Worm (Caenorhabditis elegans) whole organism, early embryonic: ENCODE data around the gene Y53C12A.10.
A peak's percentile ranks its signal among the peaks of the same experiment; 100 is the strongest.
"Not testable (repeated sequence)": the region's sequence is repeated elsewhere in the genome, so short reads cannot be mapped to it uniquely, and the experiment has no call there.

Source experiments
- B0310.2 ChIP-seq: sonication (generic microtip); optimal IDR thresholded peaks from 2 replicates; lab custom pipeline; 2016; ENCODE audit warnings: mild to moderate bottlenecking, missing genetic modification characterization, missing compliant biosample characterization
- F13C5.2 ChIP-seq: sonication (generic microtip); optimal IDR thresholded peaks from 2 replicates; lab custom pipeline; 2017; ENCODE audit warnings: mild to moderate bottlenecking, missing genetic modification characterization, inconsistent platforms, missing compliant biosample characterization
- aly-1 ChIP-seq: sonication (generic microtip); optimal IDR thresholded peaks from 2 replicates; lab custom pipeline; 2016; ENCODE audit warnings: missing genetic modification characterization, missing compliant biosample characterization
- ama-1 ChIP-seq: fragments of 150-350 bp; optimal IDR thresholded peaks from 2 replicates; lab custom pipeline; 2014
- ceh-13 ChIP-seq: fragments of 200-800 bp; sonication (Bioruptor generic); optimal IDR thresholded peaks from 2 replicates; lab custom pipeline; 2018; ENCODE audit warnings: mild to moderate bottlenecking, missing genetic modification characterization, missing compliant biosample characterization
- ceh-36 ChIP-seq: sonication (generic microtip); optimal IDR thresholded peaks from 2 replicates; lab custom pipeline; 2016; ENCODE audit warnings: missing genetic modification characterization, inconsistent platforms, missing compliant biosample characterization
- ets-7 ChIP-seq: sonication (generic microtip); optimal IDR thresholded peaks from 2 replicates; lab custom pipeline; 2016; ENCODE audit warnings: missing genotype, missing genetic modification characterization, missing compliant biosample characterization
- flt-1 ChIP-seq: fragments of 200-800 bp; sonication (Bioruptor generic); IDR thresholded peaks from 2 replicates; pipeline ENCODE4 v1.3.6; 2022; ENCODE audit warnings: missing genetic modification characterization, missing compliant biosample characterization
- hmbx-1 ChIP-seq: sonication (generic microtip); optimal IDR thresholded peaks from 2 replicates; lab custom pipeline; 2016; ENCODE audit warnings: mild to moderate bottlenecking, missing genetic modification characterization, missing compliant biosample characterization
- hmg-4 ChIP-seq: fragments of 200-800 bp; sonication (Bioruptor generic); optimal IDR thresholded peaks from 2 replicates; lab custom pipeline; 2018; ENCODE audit warnings: mild to moderate bottlenecking, missing genetic modification characterization, missing compliant biosample characterization
- hnd-1 ChIP-seq: sonication (generic microtip); optimal IDR thresholded peaks from 2 replicates; lab custom pipeline; 2016; ENCODE audit warnings: missing genetic modification characterization, missing compliant biosample characterization
- pes-1 ChIP-seq: fragments of 200-800 bp; sonication (Bioruptor generic); IDR thresholded peaks from 2 replicates; pipeline ENCODE4 v1.3.6; 2022; ENCODE audit warnings: missing genetic modification reagents, missing genetic modification characterization, missing compliant biosample characterization
- scrt-1 ChIP-seq: fragments of 200-800 bp; sonication (Bioruptor generic); IDR thresholded peaks from 2 replicates; pipeline ENCODE4 v1.3.6; 2022; ENCODE audit warnings: missing genetic modification characterization, missing compliant biosample characterization
- sea-1 ChIP-seq: fragments of 200-800 bp; sonication (Bioruptor generic); conservative IDR thresholded peaks from 2 replicates; pipeline ENCODE4 v1.3.6; 2022; ENCODE audit warnings: missing genetic modification characterization, missing compliant biosample characterization
- tbx-11 ChIP-seq: fragments of 200-800 bp; sonication (Bioruptor generic); IDR thresholded peaks from 2 replicates; pipeline ENCODE4 v1.3.6; 2022; ENCODE audit warnings: missing genetic modification characterization, missing compliant biosample characterization
- tbx-37 ChIP-seq: fragments of 200-800 bp; sonication (Bioruptor generic); conservative IDR thresholded peaks from 2 replicates; pipeline ENCODE4 v1.3.6; 2022; ENCODE audit warnings: missing genetic modification reagents, missing genetic modification characterization, missing compliant biosample characterization
- tra-4 ChIP-seq: sonication (generic microtip); optimal IDR thresholded peaks from 2 replicates; lab custom pipeline; 2017; ENCODE audit warnings: missing genetic modification characterization, missing compliant biosample characterization

Y53C12A.10 gene

ce11 chrII:9725056-9725455 is 20.4 kb upstream of the Y53C12A.10 start:
- TF ChIP-seq flt-1 (GFP tag; lab: Robert Waterston, UW) (no peak), ets-7 (tag; lab: Kevin White, UChicago) (no peak), tra-4 (no peak), B0310.2 (tag; lab: Kevin White, UChicago) (no peak), ama-1 (lab: Kevin White, UChicago) (no peak), F13C5.2 (no peak), aly-1 (tag; lab: Kevin White, UChicago) (no peak), tbx-37 (GFP tag; lab: Robert Waterston, UW) (no peak), ceh-13 (GFP tag; lab: Kevin White, UChicago) (no peak), hmbx-1 (tag; lab: Kevin White, UChicago) (no peak)

- TF ChIP-seq scrt-1 (GFP tag; lab: Robert Waterston, UW) (no peak), B0310.2 (tag; lab: Kevin White, UChicago) (no peak), sea-1 (GFP tag; lab: Robert Waterston, UW) (no peak), F13C5.2 (no peak), tbx-11 (GFP tag; lab: Robert Waterston, UW) (no peak), ceh-36 (tag; lab: Kevin White, UChicago) (no peak), pes-1 (GFP tag; lab: Robert Waterston, UW) (no peak), tra-4 (no peak), tbx-37 (GFP tag; lab: Robert Waterston, UW) (no peak), hmbx-1 (tag; lab: Kevin White, UChicago) (no peak), ama-1 (lab: Kevin White, UChicago) (no peak), hmg-4 (GFP tag; lab: Kevin White, UChicago) (no peak), aly-1 (tag; lab: Kevin White, UChicago) (no peak), ceh-13 (GFP tag; lab: Kevin White, UChicago) (no peak), flt-1 (GFP tag; lab: Robert Waterston, UW) (no peak), ets-7 (tag; lab: Kevin White, UChicago) (no peak), hnd-1 (tag; lab: Kevin White, UChicago) (no peak)
Measured at ce11 chrII:9724464-9724863, 19.8 kb upstream of the Y53C12A.10 start, which contains the start of gene cutl-2. TSS of gene cutl-2 (minus strand) at chrII:9724673.

ce11 chrII:9718631-9719252 is 14.1 kb upstream of the Y53C12A.10 start, which contains the start of gene Y53C12A.11:
TSS of gene Y53C12A.11 (minus strand) at chrII:9718698.
- not testable (repeated sequence) for TF ChIP-seq hnd-1 (tag; lab: Kevin White, UChicago); ceh-13 (GFP tag; lab: Kevin White, UChicago); tra-4

ce11 chrII:9717904-9718303 is 13.3 kb upstream of the Y53C12A.10 start, which contains the start of gene Y53C12A.6:
TSS of gene Y53C12A.6 (minus strand) at chrII:9718004.
- TF ChIP-seq ceh-13 (GFP tag; lab: Kevin White, UChicago) (no peak), sea-1 (GFP tag; lab: Robert Waterston, UW) (no peak), flt-1 (GFP tag; lab: Robert Waterston, UW) (no peak), hmg-4 (GFP tag; lab: Kevin White, UChicago) (no peak), F13C5.2 (no peak), hmbx-1 (tag; lab: Kevin White, UChicago) (no peak), scrt-1 (GFP tag; lab: Robert Waterston, UW) (no peak), ceh-36 (tag; lab: Kevin White, UChicago) (no peak), tra-4 (no peak), tbx-11 (GFP tag; lab: Robert Waterston, UW) (no peak), tbx-37 (GFP tag; lab: Robert Waterston, UW) (no peak), pes-1 (GFP tag; lab: Robert Waterston, UW) (no peak), aly-1 (tag; lab: Kevin White, UChicago) (no peak)

- TF ChIP-seq ama-1 (lab: Kevin White, UChicago) (no peak), sea-1 (GFP tag; lab: Robert Waterston, UW) (no peak), ceh-36 (tag; lab: Kevin White, UChicago) (no peak), flt-1 (GFP tag; lab: Robert Waterston, UW) (no peak), ceh-13 (GFP tag; lab: Kevin White, UChicago) (no peak), F13C5.2 (peak; percentile 74), B0310.2 (tag; lab: Kevin White, UChicago) (no peak), tra-4 (no peak), tbx-37 (GFP tag; lab: Robert Waterston, UW) (peak; percentile 7; the same call in 1 of the 2 replicates), ets-7 (tag; lab: Kevin White, UChicago) (no peak), hmg-4 (GFP tag; lab: Kevin White, UChicago) (peak; percentile 40)
Measured at ce11 chrII:9716417-9717039, 11.9 kb upstream of the Y53C12A.10 start, which contains the start of gene wee-1.3. TSS of gene wee-1.3 (minus strand) at chrII:9716467.

ce11 chrII:9713083-9713482 is 8.4 kb upstream of the Y53C12A.10 start:
- TF ChIP-seq tra-4 (no peak), tbx-37 (GFP tag; lab: Robert Waterston, UW) (no peak), scrt-1 (GFP tag; lab: Robert Waterston, UW) (0 out of 2 replicates have a peak, but pooled peaks have one; percentile 27), ets-7 (tag; lab: Kevin White, UChicago) (no peak), sea-1 (GFP tag; lab: Robert Waterston, UW) (0 out of 2 replicates have a peak, but pooled peaks have one; percentile 28), hmbx-1 (tag; lab: Kevin White, UChicago) (no peak), hmg-4 (GFP tag; lab: Kevin White, UChicago) (no peak), ceh-13 (GFP tag; lab: Kevin White, UChicago) (no peak), ceh-36 (tag; lab: Kevin White, UChicago) (no peak)
